Fruit fly (Drosophila melanogaster): Measurements from ENCODE around the gene CG17744.

dm6 chr3L:7009886-7010285 is 16.7 kb downstream of the CG17744 start:
- TF ChIP-seq CrebA (GFP tag; optimal IDR thresholded peaks at IDR 0.05; ENCODE audit: borderline replicate concordance) (no peak), pan (optimal IDR thresholded peaks at IDR 0.05) (no peak), psq (GFP tag; optimal IDR thresholded peaks at IDR 0.05) (no peak), foxo (GFP tag; optimal IDR thresholded peaks at IDR 0.05) (no peak), Dfd (GFP tag; optimal IDR thresholded peaks at IDR 0.05) (no peak), h (GFP tag; optimal IDR thresholded peaks at IDR 0.05) (no peak), lola (GFP tag; optimal IDR thresholded peaks at IDR 0.05) (no peak)
